Fruit fly (Drosophila melanogaster) whole organism, prepupa: Measurements from ENCODE around the gene CG42342.

Experiments used
- Blimp-1 ChIP-seq: fragments of 200-800 bp; sonication (Bioruptor generic); optimal IDR thresholded peaks from 3 replicates; lab custom pipeline; 2017; ENCODE audit warnings: missing biosample characterization, missing genetic modification characterization, mild to moderate bottlenecking, moderate library complexity, missing genetic modification reagents
- CG10669 ChIP-seq: fragments of 200-800 bp; sonication (Bioruptor generic); optimal IDR thresholded peaks from 3 replicates; lab custom pipeline; 2018; ENCODE audit warnings: missing biosample characterization, mild to moderate bottlenecking, missing genetic modification characterization, moderate library complexity
- CG11294 ChIP-seq: fragments of 200-800 bp; sonication (Bioruptor generic); IDR thresholded peaks from 2 replicates; pipeline ENCODE4 v1.3.6; 2022; ENCODE audit warnings: missing biosample characterization, missing genetic modification characterization
- CG11902 ChIP-seq: fragments of 200-800 bp; sonication (Bioruptor generic); optimal IDR thresholded peaks from 3 replicates; lab custom pipeline; 2016; ENCODE audit warnings: missing biosample characterization, missing genetic modification characterization
- CG15336 ChIP-seq: fragments of 200-800 bp; sonication (Bioruptor generic); IDR thresholded peaks from 2 replicates; pipeline ENCODE4 v1.3.6; 2022; ENCODE audit warnings: missing biosample characterization, missing genetic modification characterization
- CG1621 ChIP-seq: fragments of 200-800 bp; sonication (Bioruptor generic); optimal IDR thresholded peaks from 3 replicates; lab custom pipeline; 2018; ENCODE audit warnings: missing biosample characterization, mild to moderate bottlenecking, missing genetic modification characterization
- CG3032 ChIP-seq: fragments of 200-800 bp; optimal IDR thresholded peaks from 2 replicates; lab custom pipeline; 2019; ENCODE audit warnings: missing biosample characterization, mild to moderate bottlenecking, missing genetic modification characterization, moderate library complexity
- CG31627 ChIP-seq: fragments of 200-800 bp; sonication (Bioruptor generic); optimal IDR thresholded peaks from 3 replicates; lab custom pipeline; 2016; ENCODE audit warnings: missing biosample characterization, missing genetic modification characterization
- CG32006 ChIP-seq: fragments of 200-800 bp; sonication (Bioruptor generic); optimal IDR thresholded peaks from 3 replicates; lab custom pipeline; 2017; ENCODE audit warnings: missing biosample characterization, mild to moderate bottlenecking, missing genetic modification characterization
- CG3919 ChIP-seq: fragments of 200-800 bp; sonication (Bioruptor generic); optimal IDR thresholded peaks from 3 replicates; lab custom pipeline; 2016; ENCODE audit warnings: missing biosample characterization, missing genetic modification characterization
- CG4318 ChIP-seq: fragments of 200-800 bp; sonication (Bioruptor generic); optimal IDR thresholded peaks from 3 replicates; lab custom pipeline; 2017; ENCODE audit warnings: missing biosample characterization, mild to moderate bottlenecking, missing genetic modification characterization
- CG6163 ChIP-seq: fragments of 200-800 bp; sonication (Bioruptor generic); IDR thresholded peaks from 3 replicates; pipeline ENCODE4 v1.3.6; 2022; ENCODE audit warnings: missing biosample characterization, missing genetic modification characterization
- CG6276 ChIP-seq: fragments of 200-800 bp; sonication (Bioruptor generic); optimal IDR thresholded peaks from 2 replicates; lab custom pipeline; 2017; ENCODE audit warnings: missing biosample characterization, mild to moderate bottlenecking, missing genetic modification characterization
- CG6792 ChIP-seq: fragments of 200-800 bp; sonication (Bioruptor generic); optimal IDR thresholded peaks from 3 replicates; lab custom pipeline; 2016; ENCODE audit warnings: missing biosample characterization, missing genetic modification characterization
- CG6808 ChIP-seq: fragments of 200-800 bp; sonication (Bioruptor generic); optimal IDR thresholded peaks from 3 replicates; lab custom pipeline; 2017; ENCODE audit warnings: missing biosample characterization, missing genetic modification characterization, mild to moderate bottlenecking, moderate library complexity, missing genetic modification reagents
- CG6854 ChIP-seq: fragments of 200-800 bp; sonication (Bioruptor generic); optimal IDR thresholded peaks from 2 replicates; lab custom pipeline; 2017; ENCODE audit warnings: missing biosample characterization, mild to moderate bottlenecking, missing genetic modification characterization
- CG8119 ChIP-seq: fragments of 200-800 bp; sonication (Bioruptor generic); IDR thresholded peaks from 3 replicates; pipeline ENCODE4 v1.3.6; 2022; ENCODE audit warnings: missing biosample characterization, missing genetic modification characterization
- CG8319 ChIP-seq: fragments of 200-800 bp; sonication (Bioruptor generic); optimal IDR thresholded peaks from 3 replicates; lab custom pipeline; 2016; ENCODE audit warnings: missing biosample characterization, missing genetic modification characterization
- CG9139 ChIP-seq: fragments of 200-800 bp; sonication (Bioruptor generic); optimal IDR thresholded peaks from 3 replicates; lab custom pipeline; 2017; ENCODE audit warnings: missing biosample characterization, mild to moderate bottlenecking, missing genetic modification characterization
- Eip75B ChIP-seq: fragments of 200-800 bp; sonication (Bioruptor generic); optimal IDR thresholded peaks from 3 replicates; lab custom pipeline; 2016; ENCODE audit warnings: missing biosample characterization, missing genetic modification characterization
- Eip78C ChIP-seq: fragments of 200-800 bp; sonication (Bioruptor generic); peaks from one replicate; lab custom pipeline; 2016; ENCODE audit warnings: missing biosample characterization, missing genetic modification characterization
- Eip93F ChIP-seq: fragments of 200-800 bp; sonication (Bioruptor generic); optimal IDR thresholded peaks from 2 replicates; lab custom pipeline; 2016; ENCODE audit warnings: missing biosample characterization, mild to moderate bottlenecking, missing genetic modification characterization
- Ets96B ChIP-seq: fragments of 200-800 bp; optimal IDR thresholded peaks from 2 replicates; lab custom pipeline; 2019; ENCODE audit warnings: missing biosample characterization, mild to moderate bottlenecking, missing genetic modification characterization, moderate library complexity
- Gug ChIP-seq: fragments of 200-800 bp; sonication (Bioruptor generic); IDR thresholded peaks from 2 replicates; pipeline ENCODE4 v1.3.6; 2022; ENCODE audit warnings: missing biosample characterization, missing genetic modification characterization
- Hr38 ChIP-seq: sonication (Bioruptor generic); optimal IDR thresholded peaks from 2 replicates; lab custom pipeline; 2016; ENCODE audit warnings: missing biosample characterization, missing genetic modification characterization
- Hr4 ChIP-seq: fragments of 200-800 bp; sonication (Bioruptor generic); optimal IDR thresholded peaks from 3 replicates; lab custom pipeline; 2016; ENCODE audit warnings: missing biosample characterization, missing genetic modification characterization
- Met ChIP-seq: fragments of 200-800 bp; sonication (Bioruptor generic); optimal IDR thresholded peaks from 3 replicates; lab custom pipeline; 2016; ENCODE audit warnings: missing biosample characterization, missing genetic modification characterization
- OdsH ChIP-seq: fragments of 200-800 bp; sonication (Bioruptor generic); optimal IDR thresholded peaks from 3 replicates; lab custom pipeline; 2016; ENCODE audit warnings: missing biosample characterization, missing genetic modification characterization
- Sox14 ChIP-seq: fragments of 200-800 bp; sonication (Bioruptor generic); optimal IDR thresholded peaks from 3 replicates; lab custom pipeline; 2016; ENCODE audit warnings: missing biosample characterization, missing genetic modification characterization
- Sox15 ChIP-seq: fragments of 200-800 bp; sonication (Bioruptor generic); optimal IDR thresholded peaks from 3 replicates; lab custom pipeline; 2016; ENCODE audit warnings: missing biosample characterization, missing genetic modification characterization
- achi ChIP-seq: fragments of 200-800 bp; sonication (Bioruptor generic); optimal IDR thresholded peaks from 3 replicates; lab custom pipeline; 2016; ENCODE audit warnings: missing biosample characterization, missing genetic modification characterization
- dac ChIP-seq: fragments of 200-800 bp; sonication (Bioruptor generic); optimal IDR thresholded peaks from 2 replicates; lab custom pipeline; 2017; ENCODE audit warnings: missing biosample characterization, mild to moderate bottlenecking, missing genetic modification characterization
- esn ChIP-seq: fragments of 200-800 bp; sonication (Bioruptor generic); optimal IDR thresholded peaks from 2 replicates; lab custom pipeline; 2016; ENCODE audit warnings: missing biosample characterization, mild to moderate bottlenecking, missing genetic modification characterization, moderate library complexity
- fd59A ChIP-seq: fragments of 200-800 bp; sonication (Bioruptor generic); optimal IDR thresholded peaks from 2 replicates; lab custom pipeline; 2017; ENCODE audit warnings: missing biosample characterization, mild to moderate bottlenecking, missing genetic modification characterization, missing genetic modification reagents
- fkh ChIP-seq: fragments of 200-800 bp; sonication (Bioruptor generic); optimal IDR thresholded peaks from 3 replicates; lab custom pipeline; 2017; ENCODE audit warnings: missing biosample characterization, mild to moderate bottlenecking, missing genetic modification characterization, moderate library complexity
- lz ChIP-seq: fragments of 200-800 bp; sonication (Bioruptor generic); optimal IDR thresholded peaks from 3 replicates; lab custom pipeline; 2016; ENCODE audit warnings: missing biosample characterization, missing genetic modification characterization
- net ChIP-seq: fragments of 200-800 bp; sonication (Bioruptor generic); optimal IDR thresholded peaks from 3 replicates; lab custom pipeline; 2016; ENCODE audit warnings: missing biosample characterization, missing genetic modification characterization
- pdm3 ChIP-seq: fragments of 200-800 bp; sonication (Bioruptor generic); optimal IDR thresholded peaks from 3 replicates; lab custom pipeline; 2016; ENCODE audit warnings: missing biosample characterization, missing genetic modification characterization
- salr ChIP-seq, 2 experiments: fragments of 200-800 bp; sonication (Bioruptor generic); optimal IDR thresholded peaks; 3 replicates each; lab custom pipeline; 2016 to 2018; ENCODE audit warnings: missing biosample characterization in 2 of 2, missing genetic modification characterization in 2 of 2, mild to moderate bottlenecking in 1 of 2
- spab ChIP-seq: fragments of 200-800 bp; sonication (Bioruptor generic); optimal IDR thresholded peaks from 2 replicates; lab custom pipeline; 2017; ENCODE audit warnings: missing biosample characterization, mild to moderate bottlenecking, missing genetic modification characterization, missing genetic modification reagents
- ss ChIP-seq, 2 experiments: fragments of 200-800 bp; sonication (Bioruptor generic); optimal IDR thresholded peaks; 2 replicates in 1 of 2; 3 replicates in 1 of 2; lab custom pipeline; 2017 to 2018; ENCODE audit warnings: mild to moderate bottlenecking in 2 of 2, missing biosample characterization in 2 of 2, missing genetic modification characterization in 2 of 2, moderate library complexity in 1 of 2
- svp ChIP-seq: fragments of 200-800 bp; sonication (Bioruptor generic); peaks from one replicate; lab custom pipeline; 2016; ENCODE audit warnings: missing biosample characterization, missing genetic modification characterization
- vri ChIP-seq: fragments of 200-800 bp; sonication (Bioruptor generic); optimal IDR thresholded peaks from 3 replicates; lab custom pipeline; 2016; ENCODE audit warnings: missing biosample characterization, mild to moderate bottlenecking, missing genetic modification characterization

The CG42342 gene

DNA sequence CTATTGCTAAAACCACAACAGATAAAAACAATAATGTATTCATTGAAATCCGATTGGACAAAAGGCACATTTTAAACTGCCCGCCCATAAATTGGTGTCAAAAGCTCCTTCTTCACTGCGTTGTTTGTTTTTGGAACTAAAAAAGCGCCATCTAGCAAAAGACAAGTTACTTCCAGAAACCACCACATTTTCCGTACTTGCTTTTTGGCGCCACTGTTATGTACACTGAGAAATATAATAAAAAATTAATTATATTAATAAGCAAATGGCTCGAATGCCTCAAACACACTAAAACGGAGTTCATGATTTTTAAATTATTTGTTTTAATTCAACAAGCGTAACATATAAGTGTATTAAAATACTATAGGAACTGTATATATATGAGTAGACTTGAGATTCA is 5.2 kb upstream of the CG42342 start (continued):
- TF ChIP-seq CG31627 (GFP tag; lab: Kevin White, UChicago) (peak; percentile 77), salr (GFP tag; optimal IDR thresholded peaks at IDR 0.05; lab: Kevin White, UChicago) (peak in 1 of 2 experiments; percentile 41), OdsH (GFP tag; lab: Kevin White, UChicago) (peak; percentile 74), CG11294 (GFP tag; lab: Robert Waterston, UW) (peak; percentile 66), Sox14 (GFP tag; lab: Kevin White, UChicago) (peak; percentile 59), CG6808 (peak; percentile 20), CG15336 (GFP tag; lab: Robert Waterston, UW) (peak; percentile 76), CG1621 (tag; lab: Kevin White, UChicago) (peak; percentile 60), pdm3 (GFP tag; lab: Kevin White, UChicago) (peak; percentile 70), Ets96B (tag; lab: Kevin White, UChicago) (peak; percentile 60), CG3919 (GFP tag; lab: Kevin White, UChicago) (peak; percentile 80), CG11902 (peak; percentile 35), esn (peak; percentile 78), Eip93F (GFP tag; lab: Kevin White, UChicago) (no peak), fkh (GFP tag; lab: Kevin White, UChicago) (no peak), CG10669 (peak; percentile 72)

DNA sequence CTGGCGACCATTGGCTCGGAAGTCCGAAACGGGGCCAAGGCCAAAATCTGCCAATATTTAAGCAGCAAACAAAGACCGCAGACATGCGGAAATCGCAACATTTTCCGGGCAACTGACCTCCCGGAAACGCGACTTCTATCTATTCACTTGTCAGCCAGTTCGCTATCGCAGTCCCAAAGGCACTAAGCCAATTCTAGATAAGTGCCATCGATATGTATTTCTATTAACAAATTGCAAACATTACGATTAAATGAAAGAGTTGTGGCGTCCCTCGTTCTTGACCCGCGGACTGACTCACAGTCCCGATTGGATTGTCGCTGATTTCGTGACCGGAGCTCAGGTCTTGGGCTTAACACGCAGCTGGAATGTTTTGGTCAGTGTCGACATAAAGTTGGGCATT is 3.7 kb upstream of the CG42342 start, which contains the start of gene Gr89a:
Gene Gr89a (minus strand): TSS at position 101 of the 400 bp plus-strand sequence.
- TF ChIP-seq fkh (GFP tag; lab: Kevin White, UChicago) (no peak), Hr38 (GFP tag; lab: Kevin White, UChicago) (no peak), Blimp-1 (GFP tag; lab: Kevin White, UChicago) (no peak), CG4318 (GFP tag; lab: Kevin White, UChicago) (no peak), vri (GFP tag; lab: Kevin White, UChicago) (no peak), CG11294 (GFP tag; lab: Robert Waterston, UW) (no peak), CG15336 (GFP tag; lab: Robert Waterston, UW) (no peak), dac (GFP tag; lab: Kevin White, UChicago) (no peak), net (no peak), CG6792 (GFP tag; lab: Kevin White, UChicago) (no peak)

DNA sequence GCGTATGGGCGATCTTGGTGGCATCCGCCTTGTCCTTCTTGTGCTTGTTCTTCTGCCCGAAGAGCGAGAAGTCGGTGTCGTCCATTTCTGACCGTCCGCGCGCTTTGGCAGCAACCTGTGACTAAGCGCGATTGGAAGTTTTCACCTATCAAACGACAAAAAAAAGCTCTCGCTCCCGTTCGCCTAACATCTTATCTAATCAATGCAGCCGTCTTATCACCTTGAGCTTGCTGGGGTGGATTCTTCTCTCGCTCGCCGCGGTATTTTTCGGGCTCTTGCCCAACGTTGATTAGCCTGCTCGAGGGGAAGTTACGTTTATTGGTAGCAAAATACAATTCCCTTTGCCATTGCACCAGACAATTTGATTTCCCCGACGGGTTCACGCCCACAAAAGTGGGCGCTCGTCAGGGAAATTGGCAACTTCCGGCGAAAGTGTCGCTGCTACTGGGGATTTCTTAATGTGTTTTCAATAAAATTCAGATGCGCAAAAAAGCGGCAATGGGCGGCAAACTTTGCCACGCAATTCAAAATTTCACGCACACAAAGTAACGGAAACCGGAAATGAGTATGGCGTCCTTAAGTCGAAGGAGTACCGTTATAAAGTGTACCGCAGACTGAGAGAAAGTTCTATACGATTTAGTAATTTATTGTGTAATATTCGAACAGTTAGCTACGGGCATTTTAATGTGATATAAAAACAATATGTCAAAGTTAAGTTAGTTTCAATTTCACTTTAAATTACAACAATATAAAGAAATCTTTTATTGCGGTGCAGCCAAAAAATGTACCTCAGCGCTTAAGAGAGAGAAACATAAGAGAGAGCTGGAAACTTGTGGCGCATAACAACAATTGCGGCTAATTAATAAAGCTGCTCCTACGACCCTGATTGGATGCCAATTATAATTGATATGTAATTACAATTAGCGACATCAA is 1.4 kb upstream of the CG42342 start, which contains the start of gene Decay:
Gene Decay (minus strand): TSS at position 132 of the 933 bp plus-strand sequence.
- no peak for TF ChIP-seq fkh (GFP tag; lab: Kevin White, UChicago)
- TF ChIP-seq Met (GFP tag; lab: Kevin White, UChicago): peak; percentile 65
- TF ChIP-seq svp: peak; percentile 81
- peak; percentile 7 for TF ChIP-seq net
- TF ChIP-seq Gug (GFP tag; lab: Robert Waterston, UW): no peak
- peak; percentile 73 for TF ChIP-seq esn
- no peak for TF ChIP-seq fd59A (GFP tag; lab: Kevin White, UChicago)
- peak; percentile 52 for TF ChIP-seq OdsH (GFP tag; lab: Kevin White, UChicago)
- TF ChIP-seq CG6163 (GFP tag; lab: Robert Waterston, UW): no peak
- TF ChIP-seq CG15336 (GFP tag; lab: Robert Waterston, UW): peak; percentile 52
- TF ChIP-seq CG9139 (GFP tag; lab: Kevin White, UChicago): no peak
- TF ChIP-seq CG6276: no peak
- peak; percentile 87 for TF ChIP-seq Eip78C (GFP tag; lab: Kevin White, UChicago)
- peak in 1 of 2 experiments; percentile 15 for TF ChIP-seq salr (GFP tag; optimal IDR thresholded peaks at IDR 0.05; lab: Kevin White, UChicago)
- TF ChIP-seq Hr38 (GFP tag; lab: Kevin White, UChicago): no peak
- TF ChIP-seq Sox15 (GFP tag; lab: Kevin White, UChicago): no peak
- no peak for TF ChIP-seq CG10669
- TF ChIP-seq achi (GFP tag; lab: Kevin White, UChicago): peak; percentile 46
- TF ChIP-seq CG3032 (tag; lab: Kevin White, UChicago): no peak
- TF ChIP-seq ss (GFP tag; optimal IDR thresholded peaks at IDR 0.05; lab: Kevin White, UChicago): no peak
- peak; percentile 48 for TF ChIP-seq lz (GFP tag; lab: Kevin White, UChicago)
- TF ChIP-seq Eip75B (GFP tag; lab: Kevin White, UChicago): peak; percentile 39
- TF ChIP-seq CG32006 (GFP tag; lab: Kevin White, UChicago): peak; percentile 37
- TF ChIP-seq Hr4 (GFP tag; lab: Kevin White, UChicago): peak; percentile 61
- TF ChIP-seq CG8319 (GFP tag; lab: Kevin White, UChicago): no peak
- TF ChIP-seq CG6854 (GFP tag; lab: Kevin White, UChicago): peak; percentile 5
- TF ChIP-seq CG3919 (GFP tag; lab: Kevin White, UChicago): peak; percentile 63
- TF ChIP-seq spab (GFP tag; lab: Kevin White, UChicago): no peak
- peak; percentile 64 for TF ChIP-seq CG31627 (GFP tag; lab: Kevin White, UChicago)
- TF ChIP-seq CG8119: peak; percentile 58; the same call in 2 of the 3 replicates
- TF ChIP-seq CG11902: no peak
- TF ChIP-seq Eip93F (GFP tag; lab: Kevin White, UChicago): no peak
- TF ChIP-seq CG4318 (GFP tag; lab: Kevin White, UChicago): no peak
